Fruit fly (Drosophila melanogaster) whole organism, embryonic: Measurements from ENCODE around the gene Atx-1.

Source experiments
- BtbVII ChIP-seq: fragments of 200-800 bp; sonication (Bioruptor generic); optimal IDR thresholded peaks from 3 replicates; lab custom pipeline; 2017; ENCODE audit warnings: missing biosample characterization, mild to moderate bottlenecking, missing genetic modification characterization
- CG10431 ChIP-seq: fragments of 200-800 bp; sonication (Bioruptor generic); optimal IDR thresholded peaks from 3 replicates; lab custom pipeline; 2018; ENCODE audit warnings: missing biosample characterization, mild to moderate bottlenecking, missing genetic modification characterization
- CG10959 ChIP-seq: fragments of 200-800 bp; sonication (Bioruptor generic); IDR thresholded peaks from 2 replicates; pipeline ENCODE4 v1.3.6; 2022; ENCODE audit warnings: missing biosample characterization, missing genetic modification characterization
- CG10979 ChIP-seq: fragments of 200-800 bp; sonication (Bioruptor generic); optimal IDR thresholded peaks from 2 replicates; lab custom pipeline; 2018; ENCODE audit warnings: missing biosample characterization, mild to moderate bottlenecking, missing genetic modification characterization, moderate library complexity
- CG11398 ChIP-seq: fragments of 200-800 bp; sonication (Bioruptor generic); optimal IDR thresholded peaks from 2 replicates; lab custom pipeline; 2016; ENCODE audit warnings: missing biosample characterization, missing genetic modification characterization
- CG1603 ChIP-seq: fragments of 200-800 bp; sonication (Bioruptor generic); optimal IDR thresholded peaks from 2 replicates; lab custom pipeline; 2019; ENCODE audit warnings: missing biosample characterization, mild to moderate bottlenecking, missing genetic modification characterization, moderate library complexity
- CG16815 ChIP-seq: fragments of 200-800 bp; sonication (Bioruptor generic); optimal IDR thresholded peaks from 3 replicates; lab custom pipeline; 2017; ENCODE audit warnings: missing biosample characterization, mild to moderate bottlenecking, missing genetic modification characterization
- CG17328 ChIP-seq: fragments of 200-800 bp; sonication (Bioruptor generic); IDR thresholded peaks from 2 replicates; pipeline ENCODE4 v1.3.6; 2022; ENCODE audit warnings: missing biosample characterization, missing genetic modification characterization
- CG17359 ChIP-seq: fragments of 200-800 bp; sonication (Bioruptor generic); optimal IDR thresholded peaks from 3 replicates; lab custom pipeline; 2018; ENCODE audit warnings: missing biosample characterization, mild to moderate bottlenecking, missing genetic modification characterization, moderate library complexity
- CG17361 ChIP-seq: fragments of 200-800 bp; sonication (Bioruptor generic); IDR thresholded peaks from 3 replicates; pipeline ENCODE4 v1.3.6; 2022; ENCODE audit warnings: missing biosample characterization, missing genetic modification characterization
- CG17568 ChIP-seq: fragments of 200-800 bp; sonication (Bioruptor generic); optimal IDR thresholded peaks from 2 replicates; lab custom pipeline; 2018; ENCODE audit warnings: missing biosample characterization, mild to moderate bottlenecking, missing genetic modification characterization, moderate library complexity
- CG18764 ChIP-seq: fragments of 200-800 bp; sonication (Bioruptor generic); optimal IDR thresholded peaks from 3 replicates; lab custom pipeline; 2016; ENCODE audit warnings: missing biosample characterization, missing genetic modification characterization
- CG3065 ChIP-seq: fragments of 200-800 bp; sonication (Bioruptor generic); optimal IDR thresholded peaks from 2 replicates; lab custom pipeline; 2016; ENCODE audit warnings: missing biosample characterization, missing genetic modification characterization
- CG32772 ChIP-seq: fragments of 200-800 bp; sonication (Bioruptor generic); IDR thresholded peaks from 2 replicates; pipeline ENCODE4 v1.3.6; 2022; ENCODE audit warnings: missing biosample characterization, missing genetic modification characterization
- CG43689 ChIP-seq: fragments of 200-800 bp; sonication (Bioruptor generic); IDR thresholded peaks from 2 replicates; pipeline ENCODE4 v1.3.6; 2022; ENCODE audit warnings: missing biosample characterization, missing genetic modification characterization
- CG5180 ChIP-seq: fragments of 200-800 bp; sonication (Bioruptor generic); optimal IDR thresholded peaks from 3 replicates; lab custom pipeline; 2017; ENCODE audit warnings: missing biosample characterization, missing genetic modification characterization, mild to moderate bottlenecking, moderate library complexity, missing genetic modification reagents
- CG6175 ChIP-seq: fragments of 200-800 bp; sonication (Bioruptor generic); IDR thresholded peaks from 3 replicates; pipeline ENCODE4 v1.3.6; 2022; ENCODE audit warnings: missing biosample characterization, missing genetic modification characterization
- CG6254 ChIP-seq: fragments of 200-800 bp; sonication (Bioruptor generic); optimal IDR thresholded peaks from 3 replicates; lab custom pipeline; 2017; ENCODE audit warnings: mild to moderate bottlenecking, missing biosample characterization, missing genetic modification reagents, missing genetic modification characterization
- CG8388 ChIP-seq: fragments of 200-800 bp; sonication (Bioruptor generic); optimal IDR thresholded peaks from 2 replicates; lab custom pipeline; 2019; ENCODE audit warnings: missing biosample characterization, mild to moderate bottlenecking, missing genetic modification characterization, moderate library complexity
- CG8924 ChIP-seq: fragments of 200-800 bp; optimal IDR thresholded peaks from 3 replicates; lab custom pipeline; 2019; ENCODE audit warnings: missing biosample characterization, mild to moderate bottlenecking, missing genetic modification characterization, moderate library complexity
- CG8944 ChIP-seq: fragments of 200-800 bp; sonication (Bioruptor generic); optimal IDR thresholded peaks from 3 replicates; lab custom pipeline; 2016; ENCODE audit warnings: missing biosample characterization, missing genetic modification characterization
- CG9876 ChIP-seq: fragments of 200-800 bp; sonication (Bioruptor generic); optimal IDR thresholded peaks from 2 replicates; lab custom pipeline; 2016; ENCODE audit warnings: missing biosample characterization, missing genetic modification characterization
- CrebB ChIP-seq: fragments of 200-800 bp; sonication (Bioruptor generic); optimal IDR thresholded peaks from 3 replicates; lab custom pipeline; 2018; ENCODE audit warnings: missing biosample characterization, mild to moderate bottlenecking, missing genetic modification characterization
- D ChIP-seq, 2 experiments: fragments of 200-800 bp in 1 of 2; fragments of >200 bp in 1 of 2; sonication (Bioruptor generic) in 1 of 2; optimal IDR thresholded peaks; 2 replicates in 1 of 2; 3 replicates in 1 of 2; lab custom pipeline; 2017; ENCODE audit warnings: mild to moderate bottlenecking in 1 of 2, missing biosample characterization in 1 of 2, missing genetic modification characterization in 1 of 2, missing genetic modification reagents in 1 of 2
- D19B ChIP-seq: fragments of 200-800 bp; sonication (Bioruptor generic); optimal IDR thresholded peaks from 2 replicates; lab custom pipeline; 2017; ENCODE audit warnings: missing biosample characterization, mild to moderate bottlenecking, missing genetic modification characterization
- Deaf1 ChIP-seq: fragments of 200-800 bp; optimal IDR thresholded peaks from 3 replicates; lab custom pipeline; 2019; ENCODE audit warnings: missing biosample characterization, mild to moderate bottlenecking, missing genetic modification characterization, moderate library complexity
- Doc2 ChIP-seq: fragments of 200-800 bp; sonication (Bioruptor generic); IDR thresholded peaks from 2 replicates; pipeline ENCODE4 v1.3.6; 2022; ENCODE audit warnings: missing biosample characterization, missing genetic modification characterization
- Dref ChIP-seq: fragments of 200-800 bp; sonication (Bioruptor generic); IDR thresholded peaks from 2 replicates; pipeline ENCODE4 v1.3.6; 2022; ENCODE audit warnings: missing biosample characterization, missing genetic modification characterization
- Drgx ChIP-seq: fragments of 200-800 bp; sonication (Bioruptor generic); IDR thresholded peaks from 2 replicates; pipeline ENCODE4 v1.3.6; 2022; ENCODE audit warnings: missing biosample characterization, missing genetic modification characterization
- HmgZ ChIP-seq: fragments of 200-800 bp; sonication (Bioruptor generic); optimal IDR thresholded peaks from 2 replicates; lab custom pipeline; 2018; ENCODE audit warnings: missing biosample characterization, mild to moderate bottlenecking, missing genetic modification characterization
- Hr3 ChIP-seq: fragments of 200-800 bp; sonication (Bioruptor generic); optimal IDR thresholded peaks from 3 replicates; lab custom pipeline; 2016; ENCODE audit warnings: missing biosample characterization, missing genetic modification characterization
- Lpt ChIP-seq: fragments of >200 bp; optimal IDR thresholded peaks from 2 replicates; lab custom pipeline; 2018; ENCODE audit warnings: missing biosample characterization, missing genetic modification characterization
- Tbp ChIP-seq: fragments of >200 bp; optimal IDR thresholded peaks from 2 replicates; lab custom pipeline; 2018; ENCODE audit warnings: missing biosample characterization, missing genetic modification characterization
- bcd ChIP-seq: fragments of 200-800 bp; sonication (Bioruptor generic); optimal IDR thresholded peaks from 2 replicates; lab custom pipeline; 2017; ENCODE audit warnings: missing biosample characterization, mild to moderate bottlenecking, missing genetic modification characterization
- dmrt11E ChIP-seq: fragments of 200-800 bp; sonication (Bioruptor generic); optimal IDR thresholded peaks from 3 replicates; lab custom pipeline; 2018; ENCODE audit warnings: missing biosample characterization, mild to moderate bottlenecking, missing genetic modification characterization, moderate library complexity
- dpn ChIP-seq, 2 experiments: fragments of 200-800 bp; sonication (Bioruptor generic); optimal IDR thresholded peaks; 3 replicates each; lab custom pipeline; 2016; ENCODE audit warnings: missing biosample characterization in 2 of 2, missing genetic modification characterization in 2 of 2
- exex ChIP-seq: fragments of 200-800 bp; sonication (Bioruptor generic); optimal IDR thresholded peaks from 4 replicates; lab custom pipeline; 2018; ENCODE audit warnings: missing biosample characterization, mild to moderate bottlenecking, missing genetic modification characterization, moderate library complexity
- fu2 ChIP-seq: fragments of 200-800 bp; sonication (Bioruptor generic); optimal IDR thresholded peaks from 2 replicates; lab custom pipeline; 2016; ENCODE audit warnings: missing biosample characterization, missing genetic modification characterization
- ham ChIP-seq: fragments of 200-800 bp; sonication (Bioruptor generic); IDR thresholded peaks from 2 replicates; pipeline ENCODE4 v1.3.6; 2022; ENCODE audit warnings: missing biosample characterization, missing genetic modification characterization
- lbe ChIP-seq: fragments of 200-800 bp; sonication (Bioruptor generic); optimal IDR thresholded peaks from 2 replicates; lab custom pipeline; 2016; ENCODE audit warnings: missing biosample characterization, mild to moderate bottlenecking, missing genetic modification characterization
- maf-S ChIP-seq: fragments of 200-800 bp; sonication (Bioruptor generic); optimal IDR thresholded peaks from 2 replicates; lab custom pipeline; 2016; ENCODE audit warnings: missing biosample characterization, missing genetic modification characterization
- mam ChIP-seq: fragments of 200-800 bp; sonication (Bioruptor generic); optimal IDR thresholded peaks from 3 replicates; lab custom pipeline; 2016; ENCODE audit warnings: missing biosample characterization, missing genetic modification characterization
- pb ChIP-seq: fragments of 200-800 bp; sonication (Bioruptor generic); optimal IDR thresholded peaks from 3 replicates; lab custom pipeline; 2016; ENCODE audit warnings: missing biosample characterization, missing genetic modification characterization
- pfk ChIP-seq: fragments of 200-800 bp; sonication (Bioruptor generic); optimal IDR thresholded peaks from 2 replicates; lab custom pipeline; 2018; ENCODE audit warnings: missing biosample characterization, mild to moderate bottlenecking, missing genetic modification characterization, moderate library complexity
- pho ChIP-seq: fragments of 200-800 bp; sonication (Bioruptor generic); optimal IDR thresholded peaks from 2 replicates; lab custom pipeline; 2016; ENCODE audit warnings: missing biosample characterization, missing genetic modification characterization
- repo ChIP-seq: fragments of 200-800 bp; sonication (Bioruptor generic); optimal IDR thresholded peaks from 2 replicates; lab custom pipeline; 2016; ENCODE audit warnings: missing biosample characterization, missing genetic modification characterization
- run ChIP-seq: fragments of 200-800 bp; sonication (Bioruptor generic); optimal IDR thresholded peaks from 3 replicates; lab custom pipeline; 2018; ENCODE audit warnings: missing biosample characterization, mild to moderate bottlenecking, missing genetic modification characterization
- schlank ChIP-seq: fragments of 200-800 bp; sonication (Bioruptor generic); optimal IDR thresholded peaks from 2 replicates; lab custom pipeline; 2018; ENCODE audit warnings: missing biosample characterization, mild to moderate bottlenecking, missing genetic modification characterization
- tap ChIP-seq: fragments of 200-800 bp; optimal IDR thresholded peaks from 3 replicates; lab custom pipeline; 2019; ENCODE audit warnings: missing biosample characterization, mild to moderate bottlenecking, missing genetic modification characterization, moderate library complexity
- unpg ChIP-seq: fragments of 200-800 bp; sonication (Bioruptor generic); optimal IDR thresholded peaks from 3 replicates; lab custom pipeline; 2018; ENCODE audit warnings: missing biosample characterization, mild to moderate bottlenecking, missing genetic modification characterization, moderate library complexity
- vvl ChIP-seq: fragments of 200-800 bp; sonication (Bioruptor generic); IDR thresholded peaks from 2 replicates; pipeline ENCODE4 v1.3.6; 2022; ENCODE audit warnings: missing biosample characterization, missing genetic modification characterization

Atx-1 gene

DNA sequence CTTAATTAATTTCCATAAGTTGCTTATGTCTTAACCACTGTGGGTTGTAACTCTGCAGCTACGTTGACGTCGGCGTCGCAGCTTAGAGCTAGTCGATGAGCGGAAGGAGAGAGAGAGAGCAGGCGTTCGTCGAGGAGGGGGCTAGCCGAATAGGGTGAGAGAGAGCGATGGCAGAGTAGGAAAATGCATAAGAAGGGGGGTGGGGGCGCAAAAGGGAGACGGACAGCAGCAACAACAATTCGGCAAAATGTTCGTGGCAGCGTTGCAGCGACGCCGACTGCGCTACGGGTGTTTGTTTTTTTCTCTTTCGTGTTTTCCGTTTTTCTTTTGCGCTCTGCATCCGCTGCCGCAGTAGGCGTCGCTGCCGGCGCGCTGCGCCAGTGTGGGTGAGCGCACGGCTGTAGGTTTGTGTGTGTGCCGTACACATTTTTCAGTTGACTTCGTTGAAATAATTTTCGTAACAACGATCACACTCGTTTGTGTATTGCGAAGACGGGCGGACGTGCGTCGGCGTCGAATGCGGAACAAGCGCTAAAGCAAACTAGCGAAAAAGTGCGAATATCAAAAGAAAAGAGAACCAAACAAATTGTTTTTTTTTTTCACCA, 45.1 kb downstream of the Atx-1 start (continued):
- TF ChIP-seq Doc2 (GFP tag; lab: Robert Waterston, UW) (no peak), Deaf1 (peak; percentile 93), D (optimal IDR thresholded peaks at IDR 0.05; lab: Kevin White, UChicago) (no peak), D (GFP tag; optimal IDR thresholded peaks at IDR 0.05; lab: Kevin White, UChicago) (peak; percentile 35), dmrt11E (no peak), D19B (GFP tag; lab: Kevin White, UChicago) (no peak), CG3065 (no peak), CG18764 (GFP tag; lab: Kevin White, UChicago) (no peak), CG6175 (GFP tag; lab: Robert Waterston, UW) (no peak), dpn (GFP tag; optimal IDR thresholded peaks at IDR 0.05; lab: Kevin White, UChicago) (no peak), CrebB (tag; lab: Kevin White, UChicago) (peak; percentile 9), BtbVII (GFP tag; lab: Kevin White, UChicago) (no peak), pho (GFP tag; lab: Kevin White, UChicago) (no peak), Hr3 (GFP tag; lab: Kevin White, UChicago) (peak; percentile 7), vvl (GFP tag; lab: Robert Waterston, UW) (peak; percentile 15; the same call in 1 of the 2 replicates), tap (tag; lab: Kevin White, UChicago) (no peak), maf-S (no peak), bcd (GFP tag; lab: Kevin White, UChicago) (peak; percentile 49), Dref (GFP tag; lab: Robert Waterston, UW) (no peak), CG8388 (GFP tag; lab: Kevin White, UChicago) (peak; percentile 9), run (tag; lab: Kevin White, UChicago) (no peak), mam (no peak), CG17568 (no peak), CG17359 (peak; percentile 9), fu2 (GFP tag; lab: Kevin White, UChicago) (no peak), Tbp (GFP tag; lab: Kevin White, UChicago) (no peak), ham (GFP tag; lab: Robert Waterston, UW) (no peak), CG10431 (GFP tag; lab: Kevin White, UChicago) (no peak), CG8944 (GFP tag; lab: Kevin White, UChicago) (no peak), CG9876 (GFP tag; lab: Kevin White, UChicago) (no peak), CG16815 (GFP tag; lab: Kevin White, UChicago) (no peak), lbe (GFP tag; lab: Kevin White, UChicago) (no peak), CG17328 (GFP tag; lab: Robert Waterston, UW) (peak; percentile 27; the same call in 1 of the 2 replicates), CG17361 (no peak; the same call in 2 of the 3 replicates), exex (tag; lab: Kevin White, UChicago) (no peak), CG1603 (no peak), unpg (GFP tag; lab: Kevin White, UChicago) (no peak), CG10959 (GFP tag; lab: Robert Waterston, UW) (no peak), repo (peak; percentile 6), CG8924 (tag; lab: Kevin White, UChicago) (no peak), HmgZ (no peak), CG10979 (tag; lab: Kevin White, UChicago) (no peak), CG5180 (GFP tag; lab: Kevin White, UChicago) (no peak), CG43689 (GFP tag; lab: Robert Waterston, UW) (no peak), CG11398 (GFP tag; lab: Kevin White, UChicago) (no peak), schlank (tag; lab: Kevin White, UChicago) (no peak), pfk (GFP tag; lab: Kevin White, UChicago) (no peak), pb (no peak), Drgx (peak; percentile 49), CG6254 (GFP tag; lab: Kevin White, UChicago) (no peak), CG32772 (GFP tag; lab: Robert Waterston, UW) (no peak), Lpt (GFP tag; lab: Kevin White, UChicago) (no peak)
